Worm (Caenorhabditis elegans): ENCODE data around the gene B0353.1.
A peak's percentile ranks its signal among the peaks of the same experiment; 100 is the strongest.

The B0353.1 gene

DNA sequence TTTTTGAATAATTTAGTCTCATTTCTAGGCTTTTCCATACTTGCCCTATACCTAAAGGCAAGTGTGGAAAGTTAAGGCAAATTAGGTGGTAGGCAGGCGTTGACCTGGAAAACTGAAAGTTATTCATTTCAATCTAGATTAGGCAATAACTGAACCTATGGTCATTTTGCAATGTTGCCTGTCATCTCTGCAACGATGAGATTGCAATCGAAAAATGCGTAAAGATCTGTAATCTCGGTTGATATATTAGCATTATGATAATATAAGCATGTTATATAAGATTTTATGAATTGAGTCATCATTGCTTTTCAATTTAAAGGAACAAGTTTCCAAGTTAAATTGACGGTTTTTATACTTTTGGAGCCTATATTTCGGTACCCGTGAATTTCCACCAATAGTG is 8.0 kb upstream of the B0353.1 start:
- no peak for TF ChIP-seq nfya-1 (tag; optimal IDR thresholded peaks at IDR 0.05; ENCODE audit: insufficient read depth)
- TF ChIP-seq pha-4 (tag; optimal IDR thresholded peaks at IDR 0.05), result no peak
- TF ChIP-seq sea-2 (GFP tag; optimal IDR thresholded peaks at IDR 0.05), result no peak
- TF ChIP-seq elt-1 (tag; optimal IDR thresholded peaks at IDR 0.05), result peak; percentile 85
- TF ChIP-seq hmg-11 (tag; optimal IDR thresholded peaks at IDR 0.05), result no peak
- TF ChIP-seq lsy-12 (tag; optimal IDR thresholded peaks at IDR 0.05), result no peak
- TF ChIP-seq unc-39 (tag; optimal IDR thresholded peaks at IDR 0.05), result no peak

- TF ChIP-seq nhr-11 (tag; optimal IDR thresholded peaks at IDR 0.05), result no peak
- TF ChIP-seq ztf-4 (tag; optimal IDR thresholded peaks at IDR 0.05), result no peak
- no peak for TF ChIP-seq nhr-12 (tag; optimal IDR thresholded peaks at IDR 0.05)
- no peak for TF ChIP-seq unc-62 (GFP tag; optimal IDR thresholded peaks at IDR 0.05)
- TF ChIP-seq fkh-10 (GFP tag; optimal IDR thresholded peaks at IDR 0.05), result no peak
- no peak for TF ChIP-seq egl-27 (tag; optimal IDR thresholded peaks at IDR 0.05)
- no peak for TF ChIP-seq nhr-25 (tag; optimal IDR thresholded peaks at IDR 0.05)
- TF ChIP-seq aly-2 (tag; optimal IDR thresholded peaks at IDR 0.05), result no peak
- TF ChIP-seq zag-1 (tag; optimal IDR thresholded peaks at IDR 0.05), result no peak
- no peak for TF ChIP-seq ceh-16 (tag; optimal IDR thresholded peaks at IDR 0.05)
- TF ChIP-seq sea-2 (GFP tag; optimal IDR thresholded peaks at IDR 0.05), result no peak
- no peak for TF ChIP-seq mml-1 (tag; optimal IDR thresholded peaks at IDR 0.05)
- TF ChIP-seq elt-1 (tag; optimal IDR thresholded peaks at IDR 0.05), result no peak
- TF ChIP-seq ama-1 (optimal IDR thresholded peaks at IDR 0.05), result no peak
Measured at ce11 chrIII:549231-549630, 6.5 kb upstream of the B0353.1 start.

DNA sequence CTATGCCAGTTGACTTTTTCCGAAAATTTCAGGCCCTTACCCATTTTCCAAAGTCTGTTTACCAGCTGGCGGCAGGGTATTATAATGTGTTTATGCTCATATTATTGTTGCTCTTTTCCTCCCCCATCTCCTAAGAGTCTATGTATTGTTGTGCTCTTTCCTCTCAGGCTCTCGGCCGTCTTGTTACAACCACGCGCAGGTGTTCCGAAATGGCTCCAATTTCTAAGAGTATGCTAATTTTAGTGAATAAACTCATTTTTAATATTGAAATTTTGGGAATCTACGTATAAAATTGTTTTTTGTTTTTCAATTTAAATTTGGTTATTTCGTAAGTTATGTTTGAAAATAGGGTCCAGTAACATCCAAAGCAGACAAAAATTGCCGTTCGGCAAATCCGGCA is 2.3 kb downstream of the B0353.1 start:
- no peak for TF ChIP-seq nhr-12 (tag; optimal IDR thresholded peaks at IDR 0.05)
- TF ChIP-seq pha-4 (tag; optimal IDR thresholded peaks at IDR 0.05), result no peak
- TF ChIP-seq ceh-82 (tag; optimal IDR thresholded peaks at IDR 0.05), result no peak
- no peak for TF ChIP-seq tbx-2 (tag; optimal IDR thresholded peaks at IDR 0.05)
- TF ChIP-seq elt-1 (tag; optimal IDR thresholded peaks at IDR 0.05), result no peak
- TF ChIP-seq mdl-1 (tag; optimal IDR thresholded peaks at IDR 0.05), result no peak
- TF ChIP-seq nfya-1 (tag; optimal IDR thresholded peaks at IDR 0.05; ENCODE audit: insufficient read depth), result no peak
- TF ChIP-seq egl-27 (tag; optimal IDR thresholded peaks at IDR 0.05), result no peak
- no peak for TF ChIP-seq elt-3 (tag; optimal IDR thresholded peaks at IDR 0.05)
- TF ChIP-seq egl-5 (tag; optimal IDR thresholded peaks at IDR 0.05), result no peak

- TF ChIP-seq lin-15B (tag; optimal IDR thresholded peaks at IDR 0.05) (peak; percentile 2), mdl-1 (tag; optimal IDR thresholded peaks at IDR 0.05) (no peak), hmg-11 (tag; optimal IDR thresholded peaks at IDR 0.05) (peak; percentile 26), jun-1 (tag; optimal IDR thresholded peaks at IDR 0.05) (peak; percentile 74), egl-5 (tag; optimal IDR thresholded peaks at IDR 0.05) (no peak), pha-4 (tag; optimal IDR thresholded peaks at IDR 0.05) (peak; percentile 84), sea-2 (GFP tag; optimal IDR thresholded peaks at IDR 0.05) (no peak), ZK546.5 (tag; optimal IDR thresholded peaks at IDR 0.05) (no peak), nhr-23 (tag; optimal IDR thresholded peaks at IDR 0.05) (peak; percentile 10), nhr-25 (tag; optimal IDR thresholded peaks at IDR 0.05) (peak; percentile 86), nfya-1 (tag; optimal IDR thresholded peaks at IDR 0.05; ENCODE audit: insufficient read depth) (peak; percentile 13), elt-1 (tag; optimal IDR thresholded peaks at IDR 0.05) (peak; percentile 6), pqm-1 (tag; optimal IDR thresholded peaks at IDR 0.05) (peak; percentile 80), zag-1 (tag; optimal IDR thresholded peaks at IDR 0.05) (no peak), elt-2 (tag; optimal IDR thresholded peaks at IDR 0.05) (peak; percentile 69)
Measured at ce11 chrIII:558832-559231, 3.1 kb downstream of the B0353.1 start.

- TF ChIP-seq ZK546.5 (tag; optimal IDR thresholded peaks at IDR 0.05) (no peak), ceh-28 (tag; optimal IDR thresholded peaks at IDR 0.05) (no peak), ceh-16 (tag; optimal IDR thresholded peaks at IDR 0.05) (no peak), elt-1 (tag; optimal IDR thresholded peaks at IDR 0.05) (no peak), egl-27 (tag; optimal IDR thresholded peaks at IDR 0.05) (no peak), jun-1 (tag; optimal IDR thresholded peaks at IDR 0.05) (no peak), mml-1 (tag; optimal IDR thresholded peaks at IDR 0.05) (no peak), pha-4 (tag; optimal IDR thresholded peaks at IDR 0.05) (peak; percentile 53)
Measured at ce11 chrIII:563755-564154, 8.0 kb downstream of the B0353.1 start.

DNA sequence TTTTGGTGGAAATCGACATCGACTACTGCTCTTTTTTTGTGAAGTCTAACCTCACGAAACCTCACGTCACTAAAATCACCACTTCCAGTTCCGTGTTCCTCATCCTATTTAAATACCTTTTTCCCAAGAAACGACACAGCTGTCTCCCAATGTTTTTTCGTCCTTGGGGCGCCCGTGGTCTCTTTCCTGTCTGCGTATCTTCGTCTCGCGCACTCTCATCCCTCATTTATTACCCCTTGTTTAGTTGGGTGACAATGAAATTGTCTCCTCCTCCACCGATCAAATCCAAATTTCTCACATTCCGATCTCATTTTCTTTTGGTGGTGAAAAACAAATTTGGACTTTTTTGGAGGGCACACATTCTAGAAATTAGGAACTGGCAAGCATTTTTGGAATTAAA is 9.0 kb downstream of the B0353.1 start:
- no peak for TF ChIP-seq ceh-16 (tag; optimal IDR thresholded peaks at IDR 0.05)
- TF ChIP-seq mdl-1 (tag; optimal IDR thresholded peaks at IDR 0.05), result no peak
- TF ChIP-seq R02D3.7 (tag; optimal IDR thresholded peaks at IDR 0.05), result no peak
- no peak for TF ChIP-seq nhr-12 (tag; optimal IDR thresholded peaks at IDR 0.05)
- peak; percentile 13 for TF ChIP-seq nhr-23 (tag; optimal IDR thresholded peaks at IDR 0.05)
- no peak for TF ChIP-seq eor-1 (tag; optimal IDR thresholded peaks at IDR 0.05)
- TF ChIP-seq lin-39 (tag; optimal IDR thresholded peaks at IDR 0.05), result no peak
- peak; percentile 77 for TF ChIP-seq egl-5 (tag; optimal IDR thresholded peaks at IDR 0.05)
- no peak for TF ChIP-seq ztf-4 (tag; optimal IDR thresholded peaks at IDR 0.05)
- no peak for TF ChIP-seq ceh-82 (tag; optimal IDR thresholded peaks at IDR 0.05)
- TF ChIP-seq ceh-9 (tag; optimal IDR thresholded peaks at IDR 0.05), result no peak
- TF ChIP-seq ceh-28 (tag; optimal IDR thresholded peaks at IDR 0.05), result no peak
- no peak for TF ChIP-seq nhr-11 (tag; optimal IDR thresholded peaks at IDR 0.05)
- no peak for TF ChIP-seq egl-27 (tag; optimal IDR thresholded peaks at IDR 0.05)
- TF ChIP-seq unc-39 (tag; optimal IDR thresholded peaks at IDR 0.05), result no peak
- no peak for TF ChIP-seq fos-1 (tag; optimal IDR thresholded peaks at IDR 0.05)
- TF ChIP-seq nhr-67 (tag; optimal IDR thresholded peaks at IDR 0.05), result no peak
- no peak for TF ChIP-seq pqm-1 (tag; optimal IDR thresholded peaks at IDR 0.05)
- no peak for TF ChIP-seq nhr-28 (tag; optimal IDR thresholded peaks at IDR 0.05)
- TF ChIP-seq unc-62 (GFP tag; optimal IDR thresholded peaks at IDR 0.05), result no peak
- no peak for TF ChIP-seq skn-1 (tag; optimal IDR thresholded peaks at IDR 0.05)
- TF ChIP-seq nhr-25 (tag; optimal IDR thresholded peaks at IDR 0.05), result peak; percentile 68
- TF ChIP-seq nhr-77 (tag; optimal IDR thresholded peaks at IDR 0.05), result no peak
- TF ChIP-seq daf-12 (tag; optimal IDR thresholded peaks at IDR 0.05), result no peak
